Worm (Caenorhabditis elegans): Measurements from ENCODE around the gene F23A7.4.

DNA sequence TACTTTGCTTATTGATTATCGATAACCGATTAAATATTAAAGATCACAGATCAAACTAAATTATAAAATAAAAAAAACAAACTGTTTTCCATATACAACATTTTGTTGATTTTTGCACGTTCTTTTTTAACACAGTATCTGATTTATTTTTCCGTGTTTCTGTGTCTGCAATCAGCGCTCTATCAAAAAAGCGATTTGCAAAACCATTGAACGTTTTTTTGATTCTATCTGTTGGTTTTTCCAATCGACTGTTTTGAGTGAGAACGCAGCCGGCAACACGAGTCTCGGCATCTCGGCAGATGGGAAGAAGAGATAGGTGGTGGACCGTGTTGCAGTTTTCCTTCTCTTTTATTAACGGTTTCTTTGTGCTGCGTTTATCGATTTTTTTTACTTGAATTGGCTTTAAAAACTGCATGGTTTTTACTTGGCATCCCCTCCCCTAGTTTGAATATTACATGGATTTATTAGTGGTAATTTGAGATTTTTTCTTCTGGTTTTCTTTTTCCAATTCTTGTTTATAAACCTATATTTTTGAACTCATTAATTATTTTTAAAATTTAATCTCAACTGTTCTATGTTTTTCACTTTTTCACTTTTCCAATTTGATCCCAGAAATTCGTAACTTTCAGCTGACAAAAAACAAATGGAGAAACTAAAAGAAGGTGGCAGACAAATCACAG lies 23.0 kb upstream of the F23A7.4 start, which contains the start of gene slc-25A21:
- TF ChIP-seq mdl-1 (tag; optimal IDR thresholded peaks at IDR 0.05) (no peak), ceh-28 (tag; optimal IDR thresholded peaks at IDR 0.05) (peak; percentile 21), fkh-10 (GFP tag; optimal IDR thresholded peaks at IDR 0.05) (no peak), ceh-9 (tag; optimal IDR thresholded peaks at IDR 0.05) (no peak), nhr-12 (tag; optimal IDR thresholded peaks at IDR 0.05) (no peak)

All from whole organism, L3 larva.